Worm (Caenorhabditis elegans) whole organism, young adult: Measurements from ENCODE around the gene C05D12.7.

ENCODE experiments used
- C06A6.2 ChIP-seq: fragments of 200-800 bp; sonication (Bioruptor generic); conservative IDR thresholded peaks from 2 replicates; pipeline ENCODE4 v1.3.6; 2022; ENCODE audit warnings: missing genetic modification characterization, missing compliant biosample characterization
- F23B12.7 ChIP-seq: sonication (generic microtip); optimal IDR thresholded peaks from 2 replicates; lab custom pipeline; 2017; ENCODE audit warnings: missing genetic modification characterization, mild to moderate bottlenecking, missing compliant biosample characterization, antibody characterized with exemption, moderate library complexity; ENCODE audit not compliant: insufficient read depth
- F33H1.4 ChIP-seq: fragments of 200-800 bp; sonication (Bioruptor generic); IDR thresholded peaks from 2 replicates; pipeline ENCODE4 v1.3.6; 2022; ENCODE audit warnings: missing genetic modification reagents, missing genetic modification characterization, missing compliant biosample characterization
- F52B5.7 ChIP-seq: sonication (generic microtip); optimal IDR thresholded peaks from 2 replicates; lab custom pipeline; 2016; ENCODE audit warnings: mild to moderate bottlenecking, missing genetic modification characterization, missing compliant biosample characterization
- K11D2.4 ChIP-seq: fragments of 200-800 bp; sonication (Bioruptor generic); IDR thresholded peaks from 2 replicates; pipeline ENCODE4 v1.3.6; 2022; ENCODE audit warnings: missing genetic modification reagents, missing genetic modification characterization, missing compliant biosample characterization
- T26A5.8 ChIP-seq: sonication (generic microtip); optimal IDR thresholded peaks from 2 replicates; lab custom pipeline; 2016; ENCODE audit warnings: missing genetic modification characterization, missing compliant biosample characterization
- Y53F4B.3 ChIP-seq: fragments of 200-800 bp; sonication (Bioruptor generic); IDR thresholded peaks from 2 replicates; pipeline ENCODE4 v1.3.6; 2022; ENCODE audit warnings: missing genetic modification reagents, missing genetic modification characterization, missing compliant biosample characterization
- ZK185.1 ChIP-seq: sonication (generic microtip); optimal IDR thresholded peaks from 2 replicates; lab custom pipeline; 2016; ENCODE audit warnings: mild to moderate bottlenecking, missing genetic modification characterization, missing compliant biosample characterization; ENCODE audit not compliant: poor library complexity, severe bottlenecking
- aptf-2 ChIP-seq: fragments of 200-800 bp; sonication (Bioruptor generic); conservative IDR thresholded peaks from 2 replicates; pipeline ENCODE4 v1.3.6; 2022; ENCODE audit warnings: missing genetic modification reagents, missing genetic modification characterization, missing compliant biosample characterization
- atf-7 ChIP-seq: sonication (generic microtip); optimal IDR thresholded peaks from 2 replicates; lab custom pipeline; 2017; ENCODE audit warnings: mild to moderate bottlenecking, missing genetic modification characterization, missing compliant biosample characterization
- attf-5 ChIP-seq: fragments of 200-800 bp; sonication (Bioruptor generic); optimal IDR thresholded peaks from 2 replicates; lab custom pipeline; 2018; ENCODE audit warnings: mild to moderate bottlenecking, missing genetic modification characterization, missing compliant biosample characterization
- ccch-3 ChIP-seq: fragments of 200-800 bp; sonication (Bioruptor generic); optimal IDR thresholded peaks from 2 replicates; lab custom pipeline; 2018; ENCODE audit warnings: mild to moderate bottlenecking, missing genetic modification characterization, missing compliant biosample characterization
- ceh-58 ChIP-seq: fragments of 200-800 bp; sonication (Bioruptor generic); IDR thresholded peaks from 2 replicates; pipeline ENCODE4 v1.3.6; 2022; ENCODE audit warnings: missing genetic modification characterization, missing compliant biosample characterization
- ceh-79 ChIP-seq: sonication (generic microtip); optimal IDR thresholded peaks from 2 replicates; lab custom pipeline; 2017; ENCODE audit warnings: mild to moderate bottlenecking, missing genetic modification characterization, missing compliant biosample characterization
- ceh-91 ChIP-seq: fragments of 200-800 bp; sonication (Bioruptor generic); IDR thresholded peaks from 2 replicates; pipeline ENCODE4 v1.3.6; 2022; ENCODE audit warnings: missing genetic modification reagents, missing genetic modification characterization, missing compliant biosample characterization
- die-1 ChIP-seq: sonication (generic microtip); optimal IDR thresholded peaks from 2 replicates; lab custom pipeline; 2016; ENCODE audit warnings: missing genotype, mild to moderate bottlenecking, missing genetic modification characterization, missing compliant biosample characterization
- egl-18 ChIP-seq: fragments of 200-800 bp; sonication (Bioruptor generic); IDR thresholded peaks from 2 replicates; pipeline ENCODE4 v1.3.6; 2022; ENCODE audit warnings: missing genetic modification reagents, missing genetic modification characterization, missing compliant biosample characterization
- egl-44 ChIP-seq: fragments of 200-800 bp; sonication (Bioruptor generic); IDR thresholded peaks from 2 replicates; pipeline ENCODE4 v1.3.6; 2022; ENCODE audit warnings: missing genetic modification reagents, missing genetic modification characterization, missing compliant biosample characterization
- hlh-12 ChIP-seq: sonication (generic microtip); optimal IDR thresholded peaks from 2 replicates; lab custom pipeline; 2016; ENCODE audit warnings: missing genetic modification characterization, missing compliant biosample characterization
- hmg-1.2 ChIP-seq: fragments of 200-800 bp; sonication (Bioruptor generic); IDR thresholded peaks from 2 replicates; pipeline ENCODE4 v1.3.6; 2022; ENCODE audit warnings: missing genetic modification reagents, missing genetic modification characterization, missing compliant biosample characterization
- lin-35 ChIP-seq, 3 experiments: fragments of 150-350 bp in 2 of 3; sonication (generic microtip) in 1 of 3; optimal IDR thresholded peaks; 2 replicates each; lab custom pipeline; 2014 to 2018; ENCODE audit warnings: missing biosample characterization in 3 of 3, missing genetic modification characterization in 3 of 3, missing genetic modification reagents in 3 of 3
- madf-10 ChIP-seq: sonication (generic microtip); optimal IDR thresholded peaks from 2 replicates; lab custom pipeline; 2016; ENCODE audit warnings: mild to moderate bottlenecking, missing genetic modification characterization, missing compliant biosample characterization
- mel-28 ChIP-seq: sonication (generic microtip); optimal IDR thresholded peaks from 2 replicates; lab custom pipeline; 2016; ENCODE audit warnings: borderline replicate concordance, mild to moderate bottlenecking, missing genetic modification characterization, missing compliant biosample characterization
- nfya-2 ChIP-seq: fragments of 200-800 bp; sonication (Bioruptor generic); IDR thresholded peaks from 2 replicates; pipeline ENCODE4 v1.3.6; 2022; ENCODE audit warnings: missing genetic modification reagents, missing genetic modification characterization, missing compliant biosample characterization
- nfyb-1 ChIP-seq: fragments of 200-800 bp; sonication (Bioruptor generic); IDR thresholded peaks from 2 replicates; pipeline ENCODE4 v1.3.6; 2022; ENCODE audit warnings: missing genetic modification reagents, missing genetic modification characterization, missing compliant biosample characterization
- nhr-120 ChIP-seq: fragments of 200-800 bp; sonication (Bioruptor generic); IDR thresholded peaks from 2 replicates; pipeline ENCODE4 v1.3.6; 2022; ENCODE audit warnings: missing genetic modification characterization, missing compliant biosample characterization
- nhr-27 ChIP-seq: fragments of 200-800 bp; sonication (Bioruptor generic); optimal IDR thresholded peaks from 2 replicates; lab custom pipeline; 2018; ENCODE audit warnings: mild to moderate bottlenecking, missing genetic modification characterization, moderate library complexity, missing compliant biosample characterization
- nhr-80 ChIP-seq: sonication (generic microtip); optimal IDR thresholded peaks from 2 replicates; lab custom pipeline; 2016; ENCODE audit warnings: missing genetic modification characterization, missing compliant biosample characterization
- sdz-38 ChIP-seq: sonication (generic microtip); optimal IDR thresholded peaks from 2 replicates; lab custom pipeline; 2016; ENCODE audit warnings: missing genotype, missing genetic modification characterization, missing compliant biosample characterization
- snpc-1.1 ChIP-seq: sonication (generic microtip); optimal IDR thresholded peaks from 2 replicates; lab custom pipeline; 2017; ENCODE audit warnings: missing genetic modification characterization, mild to moderate bottlenecking, missing compliant biosample characterization, antibody characterized with exemption, moderate library complexity, missing genotype, missing genetic modification reagents; ENCODE audit not compliant: insufficient read depth
- snpc-4 ChIP-seq, 5 experiments: fragments of 150-350 bp in 1 of 5; sonication (generic microtip) in 4 of 5; optimal IDR thresholded peaks; 2 replicates each; lab custom pipeline; 2014 to 2018; ENCODE audit warnings: missing genetic modification characterization in 5 of 5, missing biosample characterization in 3 of 5, antibody characterized with exemption in 2 of 5, mild to moderate bottlenecking in 2 of 5, missing compliant biosample characterization in 2 of 5, missing genotype in 2 of 5, moderate library complexity in 2 of 5, missing genetic modification reagents in 1 of 5
- xnd-1 ChIP-seq: sonication (generic microtip); optimal IDR thresholded peaks from 2 replicates; lab custom pipeline; 2016; ENCODE audit warnings: missing genotype, missing genetic modification reagents, missing genetic modification characterization, missing compliant biosample characterization
- zim-3 ChIP-seq: sonication (generic microtip); optimal IDR thresholded peaks from 2 replicates; lab custom pipeline; 2017; ENCODE audit warnings: mild to moderate bottlenecking, missing genetic modification characterization, moderate library complexity, missing compliant biosample characterization
- ztf-6 ChIP-seq: fragments of 200-800 bp; sonication (Bioruptor generic); IDR thresholded peaks from 2 replicates; pipeline ENCODE4 v1.3.6; 2022; ENCODE audit warnings: missing genetic modification reagents, missing genetic modification characterization, missing compliant biosample characterization

Gene C05D12.7

DNA sequence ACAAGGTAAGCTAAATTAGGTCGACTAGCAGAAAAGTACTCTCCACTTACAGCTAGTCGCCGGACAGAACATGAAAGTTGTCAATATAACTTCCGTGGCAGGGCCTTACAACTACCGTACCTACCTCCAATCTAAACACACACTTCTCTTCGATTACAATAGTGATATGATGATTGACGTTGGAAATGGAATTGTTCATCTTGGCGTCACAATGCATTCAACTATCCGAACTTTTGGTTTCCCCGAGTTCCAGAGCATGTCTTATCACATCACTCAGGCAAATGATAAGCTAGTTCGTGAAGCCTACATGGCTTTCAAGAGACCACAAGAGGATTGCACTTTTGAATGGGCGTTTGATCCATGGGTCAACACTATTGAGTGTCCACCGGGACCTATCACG is 17.4 kb downstream of the C05D12.7 start (continued):
- TF ChIP-seq lin-35 (GFP tag; optimal IDR thresholded peaks at IDR 0.05; lab: Kevin White, UChicago) (no peak), Y53F4B.3 (GFP tag; lab: Robert Waterston, UW) (no peak), nhr-80 (tag; lab: Kevin White, UChicago) (peak; percentile 91), snpc-4 (GFP tag; optimal IDR thresholded peaks at IDR 0.05; lab: Kevin White, UChicago) (no peak), snpc-4 (tag; optimal IDR thresholded peaks at IDR 0.05; lab: Kevin White, UChicago) (no peak), hmg-1.2 (GFP tag; lab: Robert Waterston, UW) (no peak), mel-28 (tag; lab: Kevin White, UChicago) (no peak)
- TF ChIP-seq, all 124 proteins: peak for 5

DNA sequence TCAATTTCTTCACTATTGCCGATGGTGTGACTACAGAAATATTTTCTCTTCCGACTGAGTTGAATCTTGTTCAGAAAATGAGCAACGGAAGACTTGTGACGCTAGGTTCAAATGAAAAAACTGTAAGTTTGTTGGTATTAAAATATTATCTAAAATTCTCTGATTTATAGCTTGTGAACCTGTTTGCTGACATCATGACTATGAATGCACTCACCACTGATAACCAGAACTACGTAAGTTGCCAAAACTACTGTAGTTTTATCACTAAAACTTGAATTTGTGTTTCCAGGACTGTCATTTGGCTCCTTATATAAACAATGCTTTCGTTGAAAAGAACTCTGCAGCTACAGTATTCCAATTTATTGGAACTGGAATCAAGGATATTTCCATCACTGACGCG is 18.7 kb downstream of the C05D12.7 start:
- TF ChIP-seq F52B5.7 (tag; lab: Kevin White, UChicago) (no peak), nhr-80 (tag; lab: Kevin White, UChicago) (peak; percentile 48)

DNA sequence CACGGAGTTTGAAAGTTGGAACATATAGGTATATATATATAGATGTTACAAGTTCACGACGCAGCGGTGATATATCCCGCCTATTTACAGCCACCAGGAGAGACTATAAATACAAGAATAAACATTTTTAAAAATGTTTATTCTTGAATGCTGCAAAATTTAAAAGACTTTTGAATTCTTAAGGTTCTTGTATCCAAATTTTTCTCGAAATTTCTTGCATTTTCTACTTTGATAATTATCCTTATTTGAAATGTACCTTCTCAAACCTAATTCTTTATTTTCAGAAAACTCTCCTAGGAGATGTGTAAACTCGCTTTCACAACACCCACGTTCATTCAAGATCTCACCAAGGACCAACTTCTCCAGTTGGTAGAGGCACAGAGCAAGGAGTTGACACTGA is 21.7 kb downstream of the C05D12.7 start, which contains the start of gene C05D12.4:
Gene C05D12.4 (plus strand): TSS at position 301 of the 400 bp plus-strand sequence.
- TF ChIP-seq egl-18 (GFP tag; lab: Robert Waterston, UW): no peak
- TF ChIP-seq zim-3 (tag; lab: Kevin White, UChicago): no peak
- no peak for TF ChIP-seq ceh-91 (GFP tag; lab: Robert Waterston, UW)
- TF ChIP-seq nhr-120 (GFP tag; lab: Robert Waterston, UW): no peak
- no peak for TF ChIP-seq ZK185.1
- TF ChIP-seq hlh-12 (tag; lab: Kevin White, UChicago): no peak
- no peak for TF ChIP-seq nfyb-1 (GFP tag; lab: Robert Waterston, UW)
- TF ChIP-seq K11D2.4 (GFP tag; lab: Robert Waterston, UW): no peak
- no peak for TF ChIP-seq die-1 (tag; lab: Kevin White, UChicago)
- TF ChIP-seq Y53F4B.3 (GFP tag; lab: Robert Waterston, UW): no peak
- no peak for TF ChIP-seq ztf-6 (GFP tag; lab: Robert Waterston, UW)
- TF ChIP-seq F52B5.7 (tag; lab: Kevin White, UChicago): no peak
- no peak for TF ChIP-seq atf-7 (tag; lab: Kevin White, UChicago)
- no peak for TF ChIP-seq ceh-79 (tag; lab: Kevin White, UChicago)

DNA sequence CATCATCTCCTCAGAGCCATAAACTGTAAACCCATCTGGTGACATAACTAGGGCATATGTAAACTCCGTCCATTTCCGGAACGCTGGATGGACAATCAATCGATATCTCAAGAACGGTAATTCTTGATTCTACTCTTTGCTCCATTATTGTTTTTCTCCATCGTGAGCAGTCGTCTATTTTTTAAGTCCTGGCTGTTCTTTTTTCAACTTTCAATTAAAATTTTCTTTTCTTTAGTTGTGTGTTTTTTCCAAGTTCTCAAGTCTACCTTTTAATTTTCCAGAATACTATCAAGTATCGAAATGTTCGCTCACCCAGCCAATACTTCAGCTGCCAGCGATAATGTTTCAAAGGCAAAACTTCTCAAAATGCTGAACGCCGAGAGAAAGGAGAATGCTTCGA is 24.1 kb downstream of the C05D12.7 start, which contains the start of gene C05D12.5:
Gene C05D12.5 (plus strand): TSS at position 301 of the 400 bp plus-strand sequence.
- no peak for TF ChIP-seq egl-44 (GFP tag; lab: Robert Waterston, UW)
- no peak for TF ChIP-seq ceh-79 (tag; lab: Kevin White, UChicago)
- no peak for TF ChIP-seq madf-10 (tag; lab: Kevin White, UChicago)
- TF ChIP-seq T26A5.8 (tag; lab: Kevin White, UChicago): no peak
- no peak for TF ChIP-seq attf-5 (GFP tag; lab: Kevin White, UChicago)
- no peak for TF ChIP-seq aptf-2 (GFP tag; lab: Robert Waterston, UW)
- TF ChIP-seq ccch-3: no peak
- no peak for TF ChIP-seq nhr-27 (tag; lab: Kevin White, UChicago)
- no peak for TF ChIP-seq xnd-1 (tag; lab: Kevin White, UChicago)
- TF ChIP-seq F23B12.7 (tag; lab: Kevin White, UChicago): no peak
- no peak for TF ChIP-seq sdz-38
- no peak for TF ChIP-seq C06A6.2
- TF ChIP-seq ceh-58: no peak
- TF ChIP-seq snpc-1.1 (tag; lab: Kevin White, UChicago): no peak
- no peak for TF ChIP-seq F33H1.4
- TF ChIP-seq nfya-2: no peak
